Fruit fly (Drosophila melanogaster): ENCODE results near the gene CG33673.
A peak's percentile ranks its signal among the peaks of the same experiment; 100 is the strongest.

The CG33673 gene

dm6 chr2L:1946628-1947027 is at the start of gene CG33673:
Gene CG33673 (minus strand): TSS chr2L:1946728.
- no peak for TF ChIP-seq Hr4 (GFP tag; optimal IDR thresholded peaks at IDR 0.05)
- no peak for TF ChIP-seq CG10631 (GFP tag; optimal IDR thresholded peaks at IDR 0.05)
- TF ChIP-seq CG32006 (GFP tag; optimal IDR thresholded peaks at IDR 0.05): no peak
- no peak for TF ChIP-seq CG3919 (GFP tag; optimal IDR thresholded peaks at IDR 0.05)
- no peak for TF ChIP-seq fkh (GFP tag; optimal IDR thresholded peaks at IDR 0.05)
- no peak for TF ChIP-seq CG11762 (GFP tag; optimal IDR thresholded peaks at IDR 0.05; ENCODE audit: insufficient read depth)
- TF ChIP-seq CG10669 (GFP tag; optimal IDR thresholded peaks at IDR 0.05): no peak

- TF ChIP-seq salr (GFP tag; optimal IDR thresholded peaks at IDR 0.05) (no peak), CG4318 (GFP tag; optimal IDR thresholded peaks at IDR 0.05) (no peak), CG9139 (GFP tag; optimal IDR thresholded peaks at IDR 0.05) (no peak), Lpt (GFP tag; optimal IDR thresholded peaks at IDR 0.05) (no peak), CG31627 (GFP tag; optimal IDR thresholded peaks at IDR 0.05) (no peak), esn (GFP tag; optimal IDR thresholded peaks at IDR 0.05) (no peak), Hr4 (GFP tag; optimal IDR thresholded peaks at IDR 0.05) (no peak), Hr38 (GFP tag; optimal IDR thresholded peaks at IDR 0.05) (no peak), Sox14 (GFP tag; optimal IDR thresholded peaks at IDR 0.05) (no peak), CG6854 (GFP tag; optimal IDR thresholded peaks at IDR 0.05) (no peak), fd85E (GFP tag; optimal IDR thresholded peaks at IDR 0.05) (no peak), fkh (GFP tag; optimal IDR thresholded peaks at IDR 0.05) (no peak), Sox15 (GFP tag; optimal IDR thresholded peaks at IDR 0.05) (no peak), CG11762 (GFP tag; optimal IDR thresholded peaks at IDR 0.05; ENCODE audit: insufficient read depth) (no peak), net (GFP tag; optimal IDR thresholded peaks at IDR 0.05) (no peak), eg (GFP tag; IDR thresholded peaks at IDR 0.05) (no peak), CG34406 (GFP tag; optimal IDR thresholded peaks at IDR 0.05) (no peak), CG8632 (GFP tag; optimal IDR thresholded peaks at IDR 0.05) (no peak)
Measured at dm6 chr2L:1992060-1992459, 45.5 kb upstream of the CG33673 start, which contains the start of gene Obp22a. Gene Obp22a (minus strand): TSS chr2L:1992160.

DNA sequence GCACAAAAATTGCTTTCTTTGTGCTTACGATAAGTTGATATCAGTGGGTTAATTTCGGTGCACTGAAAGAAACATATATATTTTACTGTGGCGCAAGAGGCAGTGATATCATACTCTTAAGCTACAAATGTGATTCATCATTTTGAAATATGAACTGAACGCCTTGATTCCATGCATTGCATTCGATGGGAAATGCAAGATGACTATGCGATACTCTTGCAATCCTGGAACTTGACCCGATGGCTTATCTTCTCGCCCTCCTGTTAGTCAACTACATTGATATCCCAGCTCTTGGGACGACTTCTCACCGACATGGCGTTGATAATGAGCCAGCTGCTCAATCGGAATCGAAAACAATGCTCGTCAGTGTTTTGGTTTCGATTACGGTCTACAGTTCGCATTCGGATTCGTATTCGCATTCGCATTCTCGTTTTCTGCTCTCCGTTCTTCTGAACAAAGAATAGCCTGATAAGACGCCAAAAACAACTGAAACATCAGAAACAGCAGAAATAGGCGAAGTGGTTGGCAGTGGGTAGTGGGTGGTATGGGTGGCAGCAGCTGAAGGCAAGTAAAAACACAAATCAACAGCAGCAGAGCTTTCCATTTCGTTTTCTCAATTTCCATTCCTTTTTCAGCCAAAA is 42.9 kb upstream of the CG33673 start:
- TF ChIP-seq Smox (GFP tag; optimal IDR thresholded peaks at IDR 0.05) (peak; percentile 10), esn (GFP tag; optimal IDR thresholded peaks at IDR 0.05) (peak; percentile 20), vri (GFP tag; optimal IDR thresholded peaks at IDR 0.05) (peak; percentile 59), Gug (GFP tag; IDR thresholded peaks at IDR 0.05) (no peak), CG8119 (GFP tag; IDR thresholded peaks at IDR 0.05) (no peak), CG15336 (GFP tag; IDR thresholded peaks at IDR 0.05) (no peak), Eip78C (GFP tag) (peak; percentile 35), CG8632 (GFP tag; optimal IDR thresholded peaks at IDR 0.05) (no peak), CG16779 (tag; optimal IDR thresholded peaks at IDR 0.05) (no peak), dsx (GFP tag; optimal IDR thresholded peaks at IDR 0.05; ENCODE audit: poor library complexity, severe bottlenecking) (peak; percentile 11), CG3919 (GFP tag; optimal IDR thresholded peaks at IDR 0.05) (no peak), CG6163 (GFP tag; IDR thresholded peaks at IDR 0.05) (peak; percentile 13; the same call in 1 of the 3 replicates), CG4318 (GFP tag; optimal IDR thresholded peaks at IDR 0.05) (no peak), Sox102F (GFP tag; optimal IDR thresholded peaks at IDR 0.05) (peak; percentile 35), Eip75B (GFP tag; optimal IDR thresholded peaks at IDR 0.05) (no peak), svp (GFP tag) (peak; percentile 99), Blimp-1 (GFP tag; optimal IDR thresholded peaks at IDR 0.05) (no peak), fkh (GFP tag; optimal IDR thresholded peaks at IDR 0.05) (no peak), Lpt (GFP tag; optimal IDR thresholded peaks at IDR 0.05) (no peak), ss (GFP tag; optimal IDR thresholded peaks at IDR 0.05) (peak in 1 of 2 experiments; percentile 23), Eip93F (GFP tag; optimal IDR thresholded peaks at IDR 0.05) (peak; percentile 63), achi (GFP tag; optimal IDR thresholded peaks at IDR 0.05) (no peak), Sox15 (GFP tag; optimal IDR thresholded peaks at IDR 0.05) (no peak), CG6808 (GFP tag; optimal IDR thresholded peaks at IDR 0.05) (peak; percentile 15), CG10669 (GFP tag; optimal IDR thresholded peaks at IDR 0.05) (no peak), Hr4 (GFP tag; optimal IDR thresholded peaks at IDR 0.05) (no peak), salr (GFP tag; optimal IDR thresholded peaks at IDR 0.05) (no peak), cyc (GFP tag; optimal IDR thresholded peaks at IDR 0.05) (no peak), CG9139 (GFP tag; optimal IDR thresholded peaks at IDR 0.05) (no peak), fd59A (GFP tag; optimal IDR thresholded peaks at IDR 0.05) (no peak), CG8319 (GFP tag; optimal IDR thresholded peaks at IDR 0.05) (no peak), pdm3 (GFP tag; optimal IDR thresholded peaks at IDR 0.05) (no peak), lz (GFP tag; optimal IDR thresholded peaks at IDR 0.05) (no peak), CG6854 (GFP tag; optimal IDR thresholded peaks at IDR 0.05) (no peak), net (GFP tag; optimal IDR thresholded peaks at IDR 0.05) (peak; percentile 23), CG6276 (GFP tag; optimal IDR thresholded peaks at IDR 0.05) (no peak)

All from whole organism, prepupa.